Fruit fly (Drosophila melanogaster) whole organism, embryonic: ENCODE data around the gene bnl.

Experiments used
- Bteb2 ChIP-seq: fragments of 200-800 bp; sonication (Bioruptor generic); optimal IDR thresholded peaks from 2 replicates; lab custom pipeline; 2016; ENCODE audit warnings: missing biosample characterization, missing genetic modification characterization
- CG10959 ChIP-seq: fragments of 200-800 bp; sonication (Bioruptor generic); IDR thresholded peaks from 2 replicates; pipeline ENCODE4 v1.3.6; 2022; ENCODE audit warnings: missing biosample characterization, missing genetic modification characterization
- CG11093 ChIP-seq: fragments of 200-800 bp; sonication (Bioruptor generic); IDR thresholded peaks from 3 replicates; pipeline ENCODE4 v1.3.6; 2022; ENCODE audit warnings: missing biosample characterization, missing genetic modification characterization
- CG11695 ChIP-seq: fragments of 200-800 bp; sonication (Bioruptor generic); IDR thresholded peaks from 3 replicates; pipeline ENCODE4 v1.3.6; 2022; ENCODE audit warnings: missing biosample characterization, missing genetic modification characterization
- CG12071 ChIP-seq: fragments of 200-800 bp; sonication (Bioruptor generic); optimal IDR thresholded peaks from 3 replicates; lab custom pipeline; 2018; ENCODE audit warnings: missing biosample characterization, mild to moderate bottlenecking, missing genetic modification characterization
- CG12769 ChIP-seq: fragments of 200-800 bp; sonication (Bioruptor generic); optimal IDR thresholded peaks from 2 replicates; lab custom pipeline; 2019; ENCODE audit warnings: missing biosample characterization, mild to moderate bottlenecking, missing genetic modification characterization, moderate library complexity
- CG14667 ChIP-seq: fragments of 200-800 bp; sonication (Bioruptor generic); IDR thresholded peaks from 2 replicates; pipeline ENCODE4 v1.3.6; 2022; ENCODE audit warnings: missing biosample characterization, missing genetic modification characterization
- CG17361 ChIP-seq: fragments of 200-800 bp; sonication (Bioruptor generic); IDR thresholded peaks from 3 replicates; pipeline ENCODE4 v1.3.6; 2022; ENCODE audit warnings: missing biosample characterization, missing genetic modification characterization
- CG3065 ChIP-seq: fragments of 200-800 bp; sonication (Bioruptor generic); optimal IDR thresholded peaks from 2 replicates; lab custom pipeline; 2016; ENCODE audit warnings: missing biosample characterization, missing genetic modification characterization
- CG34422 ChIP-seq: fragments of 200-800 bp; sonication (Bioruptor generic); IDR thresholded peaks from 3 replicates; pipeline ENCODE4 v1.3.6; 2022; ENCODE audit warnings: missing biosample characterization, missing genetic modification characterization
- CG3995 ChIP-seq: fragments of 200-800 bp; sonication (Bioruptor generic); optimal IDR thresholded peaks from 3 replicates; lab custom pipeline; 2016; ENCODE audit warnings: missing biosample characterization, missing genetic modification characterization
- CG6254 ChIP-seq: fragments of 200-800 bp; sonication (Bioruptor generic); optimal IDR thresholded peaks from 3 replicates; lab custom pipeline; 2017; ENCODE audit warnings: mild to moderate bottlenecking, missing biosample characterization, missing genetic modification reagents, missing genetic modification characterization
- CG6654 ChIP-seq: fragments of 200-800 bp; sonication (Bioruptor generic); optimal IDR thresholded peaks from 2 replicates; lab custom pipeline; 2017; ENCODE audit warnings: missing biosample characterization, mild to moderate bottlenecking, missing genetic modification characterization
- CG7357 ChIP-seq: fragments of 200-800 bp; sonication (Bioruptor generic); IDR thresholded peaks from 3 replicates; pipeline ENCODE4 v1.3.6; 2022; ENCODE audit warnings: missing biosample characterization, missing genetic modification characterization
- CG7556 ChIP-seq: fragments of 200-800 bp; sonication (Bioruptor generic); optimal IDR thresholded peaks from 2 replicates; lab custom pipeline; 2017; ENCODE audit warnings: missing biosample characterization, mild to moderate bottlenecking, missing genetic modification characterization
- CG7963 ChIP-seq: fragments of 200-800 bp; sonication (Bioruptor generic); IDR thresholded peaks from 3 replicates; pipeline ENCODE4 v1.3.6; 2022; ENCODE audit warnings: missing biosample characterization, missing genetic modification characterization; ENCODE audit not compliant: partially characterized antibody
- CG8281 ChIP-seq: fragments of 200-800 bp; sonication (Bioruptor generic); optimal IDR thresholded peaks from 2 replicates; lab custom pipeline; 2018; ENCODE audit warnings: missing biosample characterization, mild to moderate bottlenecking, missing genetic modification characterization, moderate library complexity
- CG9437 ChIP-seq: fragments of 200-800 bp; sonication (Bioruptor generic); optimal IDR thresholded peaks from 2 replicates; lab custom pipeline; 2018; ENCODE audit warnings: missing biosample characterization, mild to moderate bottlenecking, missing genetic modification characterization
- Dp ChIP-seq: fragments of 200-800 bp; sonication (Bioruptor generic); optimal IDR thresholded peaks from 2 replicates; lab custom pipeline; 2018; ENCODE audit warnings: missing biosample characterization, mild to moderate bottlenecking, missing genetic modification characterization, moderate library complexity
- Ets65A ChIP-seq: fragments of 200-800 bp; sonication (Bioruptor generic); peaks from one replicate; lab custom pipeline; 2016; ENCODE audit warnings: missing biosample characterization, missing genetic modification characterization
- HLHmδ ChIP-seq: fragments of 200-800 bp; sonication (Bioruptor generic); optimal IDR thresholded peaks from 2 replicates; lab custom pipeline; 2018; ENCODE audit warnings: missing biosample characterization, mild to moderate bottlenecking, missing genetic modification characterization, moderate library complexity
- Hand ChIP-seq: fragments of 200-800 bp; sonication (Bioruptor generic); optimal IDR thresholded peaks from 2 replicates; lab custom pipeline; 2017; ENCODE audit warnings: mild to moderate bottlenecking, missing biosample characterization, missing genetic modification reagents, missing genetic modification characterization
- Hmr ChIP-seq: fragments of 200-800 bp; sonication (Bioruptor generic); optimal IDR thresholded peaks from 3 replicates; lab custom pipeline; 2017; ENCODE audit warnings: mild to moderate bottlenecking, missing biosample characterization, missing genetic modification reagents, missing genetic modification characterization
- Kr ChIP-seq: fragments of 200-800 bp; sonication (Bioruptor generic); optimal IDR thresholded peaks from 2 replicates; lab custom pipeline; 2017; ENCODE audit warnings: missing biosample characterization, mild to moderate bottlenecking, missing genetic modification characterization
- NK7.1 ChIP-seq: fragments of 200-800 bp; sonication (Bioruptor generic); optimal IDR thresholded peaks from 3 replicates; lab custom pipeline; 2016; ENCODE audit warnings: missing biosample characterization, missing genetic modification characterization
- Nf-YC ChIP-seq: fragments of 200-800 bp; optimal IDR thresholded peaks from 3 replicates; lab custom pipeline; 2019; ENCODE audit warnings: missing biosample characterization, mild to moderate bottlenecking, missing genetic modification characterization, moderate library complexity
- Ptx1 ChIP-seq: fragments of 200-800 bp; sonication (Bioruptor generic); IDR thresholded peaks from 2 replicates; pipeline ENCODE4 v1.3.6; 2022; ENCODE audit warnings: missing biosample characterization, missing genetic modification characterization
- Sox100B ChIP-seq: fragments of 200-800 bp; sonication (Bioruptor generic); optimal IDR thresholded peaks from 3 replicates; lab custom pipeline; 2018; ENCODE audit warnings: missing biosample characterization, mild to moderate bottlenecking, missing genetic modification characterization
- Taf1 ChIP-seq: fragments of 200-800 bp; sonication (Bioruptor generic); IDR thresholded peaks from 2 replicates; pipeline ENCODE4 v1.3.6; 2022; ENCODE audit warnings: missing biosample characterization, missing genetic modification characterization
- ase ChIP-seq: fragments of 200-800 bp; sonication (Bioruptor generic); IDR thresholded peaks from 3 replicates; pipeline ENCODE4 v1.3.6; 2022; ENCODE audit warnings: missing biosample characterization, missing genetic modification characterization
- btn ChIP-seq: fragments of 200-800 bp; sonication (Bioruptor generic); optimal IDR thresholded peaks from 2 replicates; lab custom pipeline; 2016; ENCODE audit warnings: missing biosample characterization, missing genetic modification characterization
- cad ChIP-seq: fragments of >200 bp; optimal IDR thresholded peaks from 2 replicates; lab custom pipeline; 2017; ENCODE audit warnings: missing biosample characterization, missing genetic modification characterization
- crp ChIP-seq, 2 experiments: fragments of 200-800 bp; sonication (Bioruptor generic); optimal IDR thresholded peaks; 2 replicates in 1 of 2; 3 replicates in 1 of 2; lab custom pipeline; 2017; ENCODE audit warnings: missing biosample characterization in 2 of 2, missing genetic modification characterization in 2 of 2, mild to moderate bottlenecking in 1 of 2, moderate library complexity in 1 of 2
- eyg ChIP-seq: fragments of 200-800 bp; sonication (Bioruptor generic); optimal IDR thresholded peaks from 3 replicates; lab custom pipeline; 2016; ENCODE audit warnings: missing biosample characterization, missing genetic modification characterization
- gem ChIP-seq: fragments of 200-800 bp; sonication (Bioruptor generic); optimal IDR thresholded peaks from 2 replicates; lab custom pipeline; 2019; ENCODE audit warnings: missing biosample characterization, mild to moderate bottlenecking, missing genetic modification characterization, moderate library complexity
- grau ChIP-seq: fragments of 200-800 bp; optimal IDR thresholded peaks from 3 replicates; lab custom pipeline; 2019; ENCODE audit warnings: missing biosample characterization, mild to moderate bottlenecking, missing genetic modification characterization, moderate library complexity
- hbn ChIP-seq: fragments of 200-800 bp; sonication (Bioruptor generic); IDR thresholded peaks from 2 replicates; pipeline ENCODE4 v1.3.6; 2022; ENCODE audit warnings: missing biosample characterization, missing genetic modification characterization; ENCODE audit not compliant: partially characterized antibody
- her ChIP-seq: fragments of 200-800 bp; sonication (Bioruptor generic); optimal IDR thresholded peaks from 2 replicates; lab custom pipeline; 2016; ENCODE audit warnings: missing biosample characterization, missing genetic modification characterization
- ind ChIP-seq: fragments of 200-800 bp; sonication (Bioruptor generic); optimal IDR thresholded peaks from 3 replicates; lab custom pipeline; 2016; ENCODE audit warnings: missing biosample characterization, missing genetic modification characterization
- inv ChIP-seq: fragments of 200-800 bp; sonication (Bioruptor generic); IDR thresholded peaks from 2 replicates; pipeline ENCODE4 v1.3.6; 2022; ENCODE audit warnings: missing biosample characterization, missing genetic modification characterization; ENCODE audit not compliant: partially characterized antibody
- lola ChIP-seq, 3 experiments: fragments of >200 bp in 2 of 3; fragments of 200-800 bp in 1 of 3; sonication (Bioruptor generic) in 1 of 3; optimal IDR thresholded peaks; 2 replicates each; lab custom pipeline; 2017 to 2019; ENCODE audit warnings: missing biosample characterization in 3 of 3, missing genetic modification characterization in 3 of 3, mild to moderate bottlenecking in 1 of 3, moderate library complexity in 1 of 3
- mam ChIP-seq: fragments of 200-800 bp; sonication (Bioruptor generic); optimal IDR thresholded peaks from 3 replicates; lab custom pipeline; 2016; ENCODE audit warnings: missing biosample characterization, missing genetic modification characterization
- nom ChIP-seq: fragments of 200-800 bp; sonication (Bioruptor generic); optimal IDR thresholded peaks from 2 replicates; lab custom pipeline; 2017; ENCODE audit warnings: missing biosample characterization, missing genetic modification characterization, mild to moderate bottlenecking, moderate library complexity, missing genetic modification reagents
- pan ChIP-seq, 4 experiments: fragments of >200 bp in 3 of 4; fragments of 200-800 bp in 1 of 4; sonication (Bioruptor generic) in 1 of 4; optimal IDR thresholded peaks in 3 of 4; IDR thresholded peaks in 1 of 4; 2 replicates each; pipeline versions ENCODE4 v1.3.6 to Lab custom; 2017 to 2022; ENCODE audit warnings: missing biosample characterization in 2 of 4, missing genetic modification characterization in 2 of 4, mixed read lengths in 1 of 4
- pzg ChIP-seq: fragments of 200-800 bp; sonication (Bioruptor generic); optimal IDR thresholded peaks from 3 replicates; lab custom pipeline; 2018; ENCODE audit warnings: missing biosample characterization, mild to moderate bottlenecking, missing genetic modification characterization, moderate library complexity
- sug ChIP-seq: fragments of 200-800 bp; optimal IDR thresholded peaks from 2 replicates; lab custom pipeline; 2019; ENCODE audit warnings: missing biosample characterization, mild to moderate bottlenecking, missing genetic modification characterization, moderate library complexity

bnl gene

DNA sequence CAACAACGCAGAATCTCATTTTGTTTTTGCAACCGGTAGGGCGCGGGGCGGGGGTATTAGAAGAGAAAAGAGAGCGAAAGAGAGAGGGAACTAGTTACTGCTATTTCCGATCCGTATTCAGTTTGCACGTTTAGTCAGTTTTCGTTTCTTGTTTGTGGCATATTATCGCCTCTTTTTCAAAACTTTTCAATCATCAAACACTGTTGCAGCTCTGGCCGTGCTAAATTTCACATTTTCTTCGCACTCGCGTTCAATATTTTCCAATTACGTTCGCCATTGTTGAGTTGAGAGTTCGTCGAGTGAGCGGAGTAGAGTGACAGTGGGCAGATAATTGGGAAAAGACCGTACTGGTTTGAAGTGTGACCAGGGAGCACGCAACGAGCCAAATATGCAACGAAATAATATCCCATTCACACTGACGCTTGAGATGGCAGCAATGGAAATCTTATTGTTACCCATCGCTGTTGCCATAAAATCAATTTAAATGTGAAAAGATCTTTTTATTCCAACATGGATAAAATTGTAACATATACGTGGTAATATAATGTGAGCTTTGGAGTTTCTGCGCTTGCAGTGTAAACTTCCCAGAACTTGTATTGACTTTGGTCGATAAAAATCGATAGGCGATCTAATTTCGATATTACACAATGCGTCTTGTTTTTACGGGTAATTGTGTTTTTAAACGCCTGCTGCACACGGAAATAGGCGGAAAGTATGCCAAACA lies 24.5 kb upstream of the bnl start, which contains the start of the genes Ire1 and Mrm2 (continued):
- TF ChIP-seq lola (GFP tag; optimal IDR thresholded peaks at IDR 0.05; lab: Kevin White, UChicago) (peak in 2 of 3 experiments; percentile 79 to 100), hbn (GFP tag; lab: Robert Waterston, UW) (peak; percentile 53; the same call in 1 of the 2 replicates), CG6654 (peak; percentile 8), pzg (peak; percentile 95), CG34422 (GFP tag; lab: Robert Waterston, UW) (peak; percentile 78), CG3995 (GFP tag; lab: Kevin White, UChicago) (peak; percentile 48), Taf1 (GFP tag; lab: Robert Waterston, UW) (peak; percentile 43; the same call in 1 of the 2 replicates), sug (tag; lab: Kevin White, UChicago) (peak; percentile 71), btn (GFP tag; lab: Kevin White, UChicago) (peak; percentile 62), ase (GFP tag; lab: Robert Waterston, UW) (peak; percentile 59; the same call in 1 of the 3 replicates), CG6254 (peak; percentile 39), grau (tag; lab: Kevin White, UChicago) (peak; percentile 82), Kr (GFP tag; lab: Kevin White, UChicago) (peak; percentile 1)
- TF ChIP-seq, all 482 proteins: peak for 396

DNA sequence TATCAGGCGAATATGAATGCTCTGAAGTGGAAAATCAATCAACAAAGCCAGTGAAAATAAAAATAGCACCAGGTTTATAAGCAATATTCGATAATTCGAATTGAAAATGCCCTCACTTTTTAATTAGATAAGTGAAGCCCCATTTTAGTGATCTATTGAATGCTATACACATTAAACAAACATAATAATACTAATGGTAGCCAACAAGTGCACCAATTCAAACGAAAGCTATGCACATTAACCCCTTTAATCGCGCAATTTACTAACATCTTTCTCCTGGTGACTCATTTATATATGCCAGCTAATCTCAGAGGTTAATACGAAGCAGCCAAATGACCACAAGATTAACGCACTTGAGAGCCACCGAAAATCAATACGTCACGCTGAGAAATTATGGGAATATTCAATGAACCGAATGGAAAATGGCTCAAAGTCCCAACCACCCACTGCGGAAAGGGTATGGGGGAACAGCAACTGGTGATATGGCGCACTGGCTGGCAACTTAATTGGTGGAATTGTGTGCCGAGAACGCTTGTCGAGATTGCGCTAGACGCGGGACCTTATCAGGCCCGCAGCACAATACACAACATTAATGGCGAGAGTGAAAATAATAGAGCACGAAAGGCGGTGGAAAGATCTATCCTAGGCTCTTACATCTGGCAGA lies 22.9 kb upstream of the bnl start:
- TF ChIP-seq Sox100B: no peak
- peak; percentile 16 for TF ChIP-seq gem (tag; lab: Kevin White, UChicago)
- no peak for TF ChIP-seq inv
- TF ChIP-seq CG7357 (GFP tag; lab: Robert Waterston, UW): no peak
- peak; percentile 53; the same call in 1 of the 3 replicates for TF ChIP-seq CG17361 (GFP tag; lab: Robert Waterston, UW)
- TF ChIP-seq CG12769: peak; percentile 70
- peak; percentile 39 for TF ChIP-seq Hmr (GFP tag; lab: Kevin White, UChicago)
- no peak for TF ChIP-seq NK7.1
- no peak for TF ChIP-seq Bteb2 (GFP tag; lab: Kevin White, UChicago)
- no peak for TF ChIP-seq CG7963 (GFP tag; lab: Robert Waterston, UW)
- TF ChIP-seq crp (GFP tag; optimal IDR thresholded peaks at IDR 0.05; lab: Kevin White, UChicago): no peak
- no peak for TF ChIP-seq her (GFP tag; lab: Kevin White, UChicago)
- no peak for TF ChIP-seq CG3065
- TF ChIP-seq CG7556: peak; percentile 25
- peak; percentile 18 for TF ChIP-seq grau (tag; lab: Kevin White, UChicago)
- TF ChIP-seq CG8281 (tag; lab: Kevin White, UChicago): no peak
- TF ChIP-seq pan (optimal IDR thresholded peaks at IDR 0.05; lab: Kevin White, UChicago): no peak
- no peak for TF ChIP-seq pan (GFP tag; optimal IDR thresholded peaks at IDR 0.05 in 1 of 2, IDR thresholded peaks at IDR 0.05 in 1 of 2)
- peak; percentile 18 for TF ChIP-seq CG12071
- no peak for TF ChIP-seq CG14667
- no peak for TF ChIP-seq ind
- TF ChIP-seq CG9437 (GFP tag; lab: Kevin White, UChicago): peak; percentile 12
- TF ChIP-seq CG10959 (GFP tag; lab: Robert Waterston, UW): no peak
- no peak for TF ChIP-seq eyg
- TF ChIP-seq HLHmδ (GFP tag; lab: Kevin White, UChicago): no peak
- peak; percentile 14 for TF ChIP-seq mam (GFP tag; lab: Kevin White, UChicago)
- TF ChIP-seq Hand (GFP tag; lab: Kevin White, UChicago): peak; percentile 28
- TF ChIP-seq Dp (GFP tag; lab: Kevin White, UChicago): no peak
- TF ChIP-seq Ptx1 (GFP tag; lab: Robert Waterston, UW): no peak
- TF ChIP-seq cad (GFP tag; lab: Kevin White, UChicago): no peak
- TF ChIP-seq Ets65A (GFP tag; lab: Kevin White, UChicago): no peak
- no peak for TF ChIP-seq Nf-YC (tag; lab: Kevin White, UChicago)
- TF ChIP-seq nom: peak; percentile 68
- TF ChIP-seq CG11695 (GFP tag; lab: Robert Waterston, UW): 0 out of 3 replicates have a peak, but pooled peaks have one; percentile 13
- TF ChIP-seq CG11093 (GFP tag; lab: Robert Waterston, UW): no peak
